Worm (Caenorhabditis elegans) whole organism, young adult: ENCODE measurements around the gene flp-10.
A peak's percentile ranks its signal among the peaks of the same experiment; 100 is the strongest.

Experiments used
- B0019.2 ChIP-seq: fragments of 200-800 bp; sonication (Bioruptor generic); conservative IDR thresholded peaks from 2 replicates; pipeline ENCODE4 v1.3.6; 2022; ENCODE audit warnings: missing genetic modification reagents, missing genetic modification characterization, missing compliant biosample characterization
- B0336.3 ChIP-seq: fragments of 200-800 bp; sonication (Bioruptor generic); IDR thresholded peaks from 2 replicates; pipeline ENCODE4 v1.3.6; 2022; ENCODE audit warnings: missing genetic modification characterization, missing compliant biosample characterization
- D2030.7 ChIP-seq: fragments of 200-800 bp; sonication (Bioruptor generic); IDR thresholded peaks from 2 replicates; pipeline ENCODE4 v1.3.6; 2022; ENCODE audit warnings: missing genetic modification reagents, missing genetic modification characterization, missing compliant biosample characterization
- F22D6.2 ChIP-seq: sonication (generic microtip); optimal IDR thresholded peaks from 2 replicates; lab custom pipeline; 2016; ENCODE audit warnings: mild to moderate bottlenecking, missing genetic modification characterization, missing compliant biosample characterization
- F23B12.7 ChIP-seq: sonication (generic microtip); optimal IDR thresholded peaks from 2 replicates; lab custom pipeline; 2017; ENCODE audit warnings: missing genetic modification characterization, mild to moderate bottlenecking, missing compliant biosample characterization, antibody characterized with exemption, moderate library complexity; ENCODE audit not compliant: insufficient read depth
- F33H1.4 ChIP-seq: fragments of 200-800 bp; sonication (Bioruptor generic); IDR thresholded peaks from 2 replicates; pipeline ENCODE4 v1.3.6; 2022; ENCODE audit warnings: missing genetic modification reagents, missing genetic modification characterization, missing compliant biosample characterization
- F52B5.7 ChIP-seq: sonication (generic microtip); optimal IDR thresholded peaks from 2 replicates; lab custom pipeline; 2016; ENCODE audit warnings: mild to moderate bottlenecking, missing genetic modification characterization, missing compliant biosample characterization
- Y56A3A.18 ChIP-seq: fragments of 200-800 bp; sonication (Bioruptor generic); IDR thresholded peaks from 2 replicates; pipeline ENCODE4 v1.3.6; 2022; ENCODE audit warnings: missing genetic modification reagents, missing genetic modification characterization, missing compliant biosample characterization
- aptf-2 ChIP-seq: fragments of 200-800 bp; sonication (Bioruptor generic); conservative IDR thresholded peaks from 2 replicates; pipeline ENCODE4 v1.3.6; 2022; ENCODE audit warnings: missing genetic modification reagents, missing genetic modification characterization, missing compliant biosample characterization
- atf-7 ChIP-seq: sonication (generic microtip); optimal IDR thresholded peaks from 2 replicates; lab custom pipeline; 2017; ENCODE audit warnings: mild to moderate bottlenecking, missing genetic modification characterization, missing compliant biosample characterization
- athp-1 ChIP-seq: sonication (generic microtip); optimal IDR thresholded peaks from 2 replicates; lab custom pipeline; 2017; ENCODE audit warnings: mild to moderate bottlenecking, missing genetic modification characterization, missing compliant biosample characterization
- attf-6 ChIP-seq: fragments of 200-800 bp; sonication (Bioruptor generic); IDR thresholded peaks from 2 replicates; pipeline ENCODE4 v1.3.6; 2022; ENCODE audit warnings: missing genetic modification reagents, missing genetic modification characterization, missing compliant biosample characterization
- cebp-1 ChIP-seq, 2 experiments: fragments of 200-800 bp in 1 of 2; sonication (Bioruptor generic) in 1 of 2; sonication (generic microtip) in 1 of 2; IDR thresholded peaks in 1 of 2; optimal IDR thresholded peaks in 1 of 2; 2 replicates each; pipeline versions ENCODE4 v1.3.6 to Lab custom; 2017 to 2022; ENCODE audit warnings: missing compliant biosample characterization in 2 of 2, missing genetic modification characterization in 2 of 2, mild to moderate bottlenecking in 1 of 2, missing genetic modification reagents in 1 of 2, moderate library complexity in 1 of 2
- ceh-100 ChIP-seq: fragments of 200-800 bp; sonication (Bioruptor generic); IDR thresholded peaks from 2 replicates; pipeline ENCODE4 v1.3.6; 2022; ENCODE audit warnings: missing genetic modification reagents, missing genetic modification characterization, missing compliant biosample characterization
- ceh-91 ChIP-seq: fragments of 200-800 bp; sonication (Bioruptor generic); IDR thresholded peaks from 2 replicates; pipeline ENCODE4 v1.3.6; 2022; ENCODE audit warnings: missing genetic modification reagents, missing genetic modification characterization, missing compliant biosample characterization
- egrh-3 ChIP-seq: fragments of 200-800 bp; sonication (Bioruptor generic); IDR thresholded peaks from 2 replicates; pipeline ENCODE4 v1.3.6; 2022; ENCODE audit warnings: missing genetic modification reagents, missing genetic modification characterization, missing compliant biosample characterization
- ets-4 ChIP-seq: fragments of 200-800 bp; sonication (Bioruptor generic); optimal IDR thresholded peaks from 2 replicates; lab custom pipeline; 2018; ENCODE audit warnings: mild to moderate bottlenecking, missing genetic modification characterization, missing compliant biosample characterization
- hlh-26 ChIP-seq: fragments of 200-800 bp; sonication (Bioruptor generic); conservative IDR thresholded peaks from 2 replicates; pipeline ENCODE4 v1.3.6; 2022; ENCODE audit warnings: missing genetic modification reagents, missing genetic modification characterization, missing compliant biosample characterization
- hmg-1.2 ChIP-seq: fragments of 200-800 bp; sonication (Bioruptor generic); IDR thresholded peaks from 2 replicates; pipeline ENCODE4 v1.3.6; 2022; ENCODE audit warnings: missing genetic modification reagents, missing genetic modification characterization, missing compliant biosample characterization
- lir-1 ChIP-seq: fragments of 200-800 bp; sonication (Bioruptor generic); conservative IDR thresholded peaks from 2 replicates; pipeline ENCODE4 v1.3.6; 2022; ENCODE audit warnings: missing genetic modification reagents, missing genetic modification characterization, missing compliant biosample characterization
- lsl-1 ChIP-seq: fragments of 200-800 bp; sonication (Bioruptor generic); optimal IDR thresholded peaks from 2 replicates; lab custom pipeline; 2018; ENCODE audit warnings: mild to moderate bottlenecking, missing genetic modification characterization, moderate library complexity, missing compliant biosample characterization
- madf-3 ChIP-seq: fragments of 200-800 bp; sonication (Bioruptor generic); IDR thresholded peaks from 2 replicates; pipeline ENCODE4 v1.3.6; 2022; ENCODE audit warnings: missing genetic modification reagents, missing genetic modification characterization, missing compliant biosample characterization
- madf-6 ChIP-seq: fragments of 200-800 bp; sonication (Bioruptor generic); IDR thresholded peaks from 2 replicates; pipeline ENCODE4 v1.3.6; 2022; ENCODE audit warnings: missing genetic modification reagents, missing genetic modification characterization, missing compliant biosample characterization
- madf-8 ChIP-seq: fragments of 200-800 bp; sonication (Bioruptor generic); conservative IDR thresholded peaks from 2 replicates; pipeline ENCODE4 v1.3.6; 2022; ENCODE audit warnings: missing genetic modification reagents, missing genetic modification characterization, missing compliant biosample characterization
- nfyb-1 ChIP-seq: fragments of 200-800 bp; sonication (Bioruptor generic); IDR thresholded peaks from 2 replicates; pipeline ENCODE4 v1.3.6; 2022; ENCODE audit warnings: missing genetic modification reagents, missing genetic modification characterization, missing compliant biosample characterization
- pbrm-1 ChIP-seq: fragments of 200-800 bp; sonication (Bioruptor generic); IDR thresholded peaks from 2 replicates; pipeline ENCODE4 v1.3.6; 2022; ENCODE audit warnings: missing genetic modification reagents, missing genetic modification characterization, missing compliant biosample characterization
- pha-4 ChIP-seq: fragments of 150-350 bp; sonication (generic microtip); optimal IDR thresholded peaks from 2 replicates; lab custom pipeline; 2014; ENCODE audit warnings: missing biosample characterization, missing genetic modification reagents, missing genetic modification characterization
- rcor-1 ChIP-seq: fragments of 200-800 bp; sonication (Bioruptor generic); IDR thresholded peaks from 2 replicates; pipeline ENCODE4 v1.3.6; 2022; ENCODE audit warnings: missing genetic modification reagents, missing genetic modification characterization, missing compliant biosample characterization
- repo-1 ChIP-seq: sonication (generic microtip); optimal IDR thresholded peaks from 2 replicates; lab custom pipeline; 2017; ENCODE audit warnings: mild to moderate bottlenecking, missing genetic modification characterization, missing compliant biosample characterization
- snpc-1.1 ChIP-seq: sonication (generic microtip); optimal IDR thresholded peaks from 2 replicates; lab custom pipeline; 2017; ENCODE audit warnings: missing genetic modification characterization, mild to moderate bottlenecking, missing compliant biosample characterization, antibody characterized with exemption, moderate library complexity, missing genotype, missing genetic modification reagents; ENCODE audit not compliant: insufficient read depth
- snpc-1.3 ChIP-seq: sonication (generic microtip); optimal IDR thresholded peaks from 2 replicates; lab custom pipeline; 2017; ENCODE audit warnings: missing genetic modification characterization, mild to moderate bottlenecking, missing compliant biosample characterization, antibody characterized with exemption, moderate library complexity, missing genotype, missing genetic modification reagents; ENCODE audit not compliant: insufficient read depth
- snpc-4 ChIP-seq, 5 experiments: fragments of 150-350 bp in 1 of 5; sonication (generic microtip) in 4 of 5; optimal IDR thresholded peaks; 2 replicates each; lab custom pipeline; 2014 to 2018; ENCODE audit warnings: missing genetic modification characterization in 5 of 5, missing biosample characterization in 3 of 5, antibody characterized with exemption in 2 of 5, mild to moderate bottlenecking in 2 of 5, missing compliant biosample characterization in 2 of 5, missing genotype in 2 of 5, moderate library complexity in 2 of 5, missing genetic modification reagents in 1 of 5
- somi-1 ChIP-seq: fragments of 200-800 bp; sonication (Bioruptor generic); optimal IDR thresholded peaks from 2 replicates; lab custom pipeline; 2018; ENCODE audit warnings: mild to moderate bottlenecking, missing genetic modification characterization, missing compliant biosample characterization
- zfh-2 ChIP-seq: fragments of 200-800 bp; sonication (Bioruptor generic); conservative IDR thresholded peaks from 2 replicates; pipeline ENCODE4 v1.3.6; 2022; ENCODE audit warnings: missing genetic modification reagents, missing genetic modification characterization, missing compliant biosample characterization
- ztf-26 ChIP-seq: sonication (generic microtip); optimal IDR thresholded peaks from 2 replicates; lab custom pipeline; 2017; ENCODE audit warnings: missing genetic modification characterization, missing compliant biosample characterization

The flp-10 gene

ce11 chrIV:7914991-7915390 lies 46.3 kb downstream of the flp-10 start, which contains the start of gene C49H3.4:
C49H3.4 (plus strand) TSS chrIV:7915291.
- TF ChIP-seq hmg-1.2 (GFP tag; lab: Robert Waterston, UW) (no peak), madf-3 (GFP tag; lab: Robert Waterston, UW) (0 out of 2 replicates have a peak, but pooled peaks have one; percentile 3), attf-6 (GFP tag; lab: Robert Waterston, UW) (no peak), nfyb-1 (GFP tag; lab: Robert Waterston, UW) (no peak)

ce11 chrIV:7916907-7917306 lies 48.2 kb downstream of the flp-10 start:
- TF ChIP-seq F23B12.7 (no peak), pbrm-1 (GFP tag; lab: Robert Waterston, UW) (no peak), zfh-2 (GFP tag; lab: Robert Waterston, UW) (no peak), ets-4 (GFP tag; lab: Kevin White, UChicago) (no peak), ceh-91 (no peak), lsl-1 (GFP tag; lab: Kevin White, UChicago) (no peak), repo-1 (tag; lab: Kevin White, UChicago) (no peak), snpc-4 (GFP tag; optimal IDR thresholded peaks at IDR 0.05; lab: Kevin White, UChicago) (no peak), snpc-4 (tag; optimal IDR thresholded peaks at IDR 0.05; lab: Kevin White, UChicago) (no peak), atf-7 (tag; lab: Kevin White, UChicago) (no peak), Y56A3A.18 (GFP tag; lab: Robert Waterston, UW) (no peak), F33H1.4 (GFP tag; lab: Robert Waterston, UW) (no peak), hlh-26 (GFP tag; lab: Robert Waterston, UW) (no peak), pha-4 (tag; lab: Kevin White, UChicago) (no peak), B0336.3 (GFP tag; lab: Robert Waterston, UW) (no peak), lir-1 (GFP tag; lab: Robert Waterston, UW) (no peak), F52B5.7 (tag; lab: Kevin White, UChicago) (no peak), madf-6 (GFP tag; lab: Robert Waterston, UW) (no peak)

ce11 chrIV:7917881-7918280 lies 49.2 kb downstream of the flp-10 start:
- no peak for TF ChIP-seq aptf-2
- no peak for TF ChIP-seq ztf-26 (tag; lab: Kevin White, UChicago)
- no peak for TF ChIP-seq snpc-1.3 (tag; lab: Kevin White, UChicago)
- TF ChIP-seq snpc-1.1 (tag; lab: Kevin White, UChicago): no peak
- no peak for TF ChIP-seq somi-1 (GFP tag; lab: Kevin White, UChicago)
- TF ChIP-seq F22D6.2 (tag; lab: Kevin White, UChicago): no peak
- no peak for TF ChIP-seq repo-1 (tag; lab: Kevin White, UChicago)
- no peak for TF ChIP-seq hmg-1.2 (GFP tag; lab: Robert Waterston, UW)
- TF ChIP-seq D2030.7 (GFP tag; lab: Robert Waterston, UW): no peak
- no peak for TF ChIP-seq madf-8 (GFP tag; lab: Robert Waterston, UW)
- TF ChIP-seq athp-1 (tag; lab: Kevin White, UChicago): no peak
- no peak for TF ChIP-seq ceh-100 (GFP tag; lab: Robert Waterston, UW)
- no peak for TF ChIP-seq cebp-1 (GFP tag; IDR thresholded peaks at IDR 0.05; lab: Robert Waterston, UW)
- TF ChIP-seq cebp-1 (tag; optimal IDR thresholded peaks at IDR 0.05; lab: Kevin White, UChicago): no peak
- no peak for TF ChIP-seq egrh-3 (GFP tag; lab: Robert Waterston, UW)
- no peak for TF ChIP-seq B0019.2 (GFP tag; lab: Robert Waterston, UW)
- TF ChIP-seq rcor-1: no peak
- TF ChIP-seq, all 124 proteins: peak for 0
